Fruit fly (Drosophila melanogaster): ENCODE results near the gene ScsbetaA.
A peak's percentile ranks its signal among the peaks of the same experiment; 100 is the strongest.

The ScsbetaA gene

dm6 chr3R:8927817-8928625 is 10.5 kb upstream of the ScsbetaA start (continued):
- peak; percentile 70 for TF ChIP-seq CG2120 (GFP tag; optimal IDR thresholded peaks at IDR 0.05)
- TF ChIP-seq CG1529 (GFP tag; optimal IDR thresholded peaks at IDR 0.05): peak; percentile 62
- peak; percentile 77; the same call in 2 of the 3 replicates for TF ChIP-seq CG11456 (GFP tag; IDR thresholded peaks at IDR 0.05)
- no peak for TF ChIP-seq C15 (GFP tag; IDR thresholded peaks at IDR 0.05)

- TF ChIP-seq CG11696 (GFP tag; IDR thresholded peaks at IDR 0.05) (0 out of 2 replicates have a peak, but pooled peaks have one; percentile 16), CG3281 (GFP tag; optimal IDR thresholded peaks at IDR 0.05) (peak; percentile 13), sqz (GFP tag; optimal IDR thresholded peaks at IDR 0.05) (peak; percentile 67), insv (GFP tag; optimal IDR thresholded peaks at IDR 0.05) (peak in 1 of 2 experiments; percentile 61), Nf-YB (GFP tag; optimal IDR thresholded peaks at IDR 0.05) (no peak), CG3407 (GFP tag; optimal IDR thresholded peaks at IDR 0.05) (no peak), BtbVII (GFP tag; optimal IDR thresholded peaks at IDR 0.05) (no peak), pros (GFP tag; optimal IDR thresholded peaks at IDR 0.05) (peak; percentile 68), Bteb2 (GFP tag; optimal IDR thresholded peaks at IDR 0.05) (no peak)
Measured at dm6 chr3R:8929703-8930102, 8.8 kb upstream of the ScsbetaA start.

DNA sequence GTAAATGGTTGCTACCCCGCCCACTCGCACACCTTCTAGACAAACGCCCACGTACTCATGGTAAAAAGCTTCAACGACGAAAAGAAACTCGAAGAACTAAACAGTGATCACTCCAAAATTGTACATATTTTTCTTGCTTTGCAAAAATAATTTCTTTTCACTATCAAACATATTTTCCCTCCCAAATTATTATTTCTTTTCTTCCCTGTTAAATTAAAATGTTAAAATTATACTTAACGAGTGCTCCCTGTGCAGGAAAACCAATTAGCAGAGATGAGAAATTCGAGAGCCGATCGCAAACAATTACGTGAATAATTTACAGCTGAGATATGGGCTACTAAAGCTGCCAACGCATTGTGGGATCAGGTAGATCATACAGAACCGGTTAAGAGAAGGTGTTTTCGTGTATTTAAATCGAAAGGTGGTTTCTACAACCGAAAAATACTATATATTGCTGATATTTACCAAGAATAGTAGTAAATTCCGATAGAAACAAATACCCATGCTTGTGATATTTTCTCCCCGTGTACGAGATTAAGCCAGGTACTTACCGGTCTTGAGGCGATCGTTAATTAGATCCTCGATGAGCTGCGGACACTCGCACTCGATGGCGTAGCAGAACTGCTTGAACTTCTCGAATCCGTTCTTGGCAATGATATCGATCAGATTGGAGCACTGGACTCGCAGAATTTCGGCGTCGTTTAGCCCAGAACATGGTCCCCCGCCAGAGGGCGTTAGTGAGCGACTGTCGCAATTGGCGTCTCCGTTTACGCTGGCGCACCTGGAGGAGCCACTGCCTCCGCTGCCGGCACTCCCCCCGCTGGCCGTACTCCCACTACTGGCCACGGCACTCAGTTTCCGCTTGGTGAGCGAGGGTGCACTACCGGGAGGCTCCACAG is 8.1 kb upstream of the ScsbetaA start:
- TF ChIP-seq bcd (GFP tag; optimal IDR thresholded peaks at IDR 0.05) (no peak), CG11504 (tag; optimal IDR thresholded peaks at IDR 0.05) (peak; percentile 13), yki (optimal IDR thresholded peaks at IDR 0.05) (no peak), Gug (GFP tag; IDR thresholded peaks at IDR 0.05) (peak; percentile 10; the same call in 1 of the 4 replicates), CG6813 (GFP tag; optimal IDR thresholded peaks at IDR 0.05) (no peak), ham (GFP tag; IDR thresholded peaks at IDR 0.05) (peak; percentile 41; the same call in 1 of the 2 replicates), CG13424 (tag; optimal IDR thresholded peaks at IDR 0.05) (peak; percentile 13), esg (GFP tag; conservative IDR thresholded peaks at IDR 0.05) (peak; percentile 31), MBD-R2 (GFP tag; IDR thresholded peaks at IDR 0.05) (peak; percentile 19; the same call in 1 of the 2 replicates), ttk (GFP tag; IDR thresholded peaks at IDR 0.05) (0 out of 2 replicates have a peak, but pooled peaks have one; percentile 26), disco-r (GFP tag; optimal IDR thresholded peaks at IDR 0.05) (peak; percentile 43), CG9215 (GFP tag; IDR thresholded peaks at IDR 0.05) (peak; percentile 33), danr (GFP tag; IDR thresholded peaks at IDR 0.05) (no peak), nmo (GFP tag; optimal IDR thresholded peaks at IDR 0.05) (peak; percentile 13), ranshi (GFP tag; IDR thresholded peaks at IDR 0.05) (peak; percentile 56; the same call in 1 of the 2 replicates), CG32532 (GFP tag; IDR thresholded peaks at IDR 0.05) (peak; percentile 60; the same call in 1 of the 2 replicates), wdn (GFP tag; IDR thresholded peaks at IDR 0.05) (peak; percentile 50; the same call in 1 of the 2 replicates), Med (GFP tag) (peak; percentile 74), CG33213 (GFP tag; optimal IDR thresholded peaks at IDR 0.05) (no peak), CG11085 (GFP tag; IDR thresholded peaks at IDR 0.05) (peak; percentile 51; the same call in 1 of the 2 replicates), sug (tag; optimal IDR thresholded peaks at IDR 0.05) (no peak), CG11695 (GFP tag; IDR thresholded peaks at IDR 0.05) (peak; percentile 8; the same call in 1 of the 3 replicates), pzg (GFP tag; optimal IDR thresholded peaks at IDR 0.05) (no peak), CG9817 (tag; optimal IDR thresholded peaks at IDR 0.05) (peak; percentile 49), CG31224 (GFP tag; IDR thresholded peaks at IDR 0.05) (peak; percentile 22; the same call in 1 of the 2 replicates), Poxn (GFP tag; IDR thresholded peaks at IDR 0.05) (no peak), sd (tag; optimal IDR thresholded peaks at IDR 0.05) (peak; percentile 15), H2.0 (GFP tag; IDR thresholded peaks at IDR 0.05) (0 out of 2 replicates have a peak, but pooled peaks have one; percentile 16), row (GFP tag; IDR thresholded peaks at IDR 0.05) (peak; percentile 56), Xrp1 (GFP tag; IDR thresholded peaks at IDR 0.05) (peak; percentile 53; the same call in 1 of the 2 replicates), HLH3B (GFP tag; IDR thresholded peaks at IDR 0.05) (0 out of 2 replicates have a peak, but pooled peaks have one; percentile 28)
